Worm (Caenorhabditis elegans): ENCODE data around the gene K09C8.8.

The K09C8.8 gene

DNA sequence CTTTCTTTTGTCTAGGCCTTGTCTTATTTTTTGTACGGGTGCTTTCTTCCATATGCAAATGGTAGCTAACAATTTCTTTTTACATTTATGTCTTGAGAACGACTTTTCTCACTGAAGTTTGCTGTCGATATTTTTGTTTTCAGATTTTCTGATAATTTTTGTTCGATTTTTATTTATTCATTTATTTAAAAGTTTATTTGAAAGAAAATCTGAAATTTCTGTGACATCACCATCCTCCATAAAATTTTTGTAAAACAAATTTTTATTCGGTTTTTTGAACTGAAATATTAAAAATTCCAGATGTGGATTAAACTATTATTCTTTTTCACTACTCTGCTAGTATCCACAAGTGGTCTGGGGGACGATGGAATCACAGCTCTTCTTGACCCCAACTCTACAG, 16.9 kb upstream of the K09C8.8 start, which contains the start of gene pbo-4:
TSS of gene pbo-4 (plus strand) at position 301 of the 400 bp plus-strand sequence.
- TF ChIP-seq daf-8 (GFP tag; IDR thresholded peaks at IDR 0.05), result no peak
- TF ChIP-seq nhr-28 (tag; optimal IDR thresholded peaks at IDR 0.05), result no peak
- no peak for TF ChIP-seq F49E8.2 (tag; optimal IDR thresholded peaks at IDR 0.05; ENCODE audit: borderline replicate concordance)
- no peak for TF ChIP-seq F37D6.2 (tag; optimal IDR thresholded peaks at IDR 0.05)
- TF ChIP-seq duxl-1 (tag; optimal IDR thresholded peaks at IDR 0.05; ENCODE audit: poor library complexity), result no peak
- TF ChIP-seq tag-97 (GFP tag; IDR thresholded peaks at IDR 0.05), result no peak
- TF ChIP-seq zip-11 (GFP tag; IDR thresholded peaks at IDR 0.05), result no peak

ce11 chrX:10956972-10957678, 13.6 kb upstream of the K09C8.8 start:
- TF ChIP-seq T20F7.1 (GFP tag; optimal IDR thresholded peaks at IDR 0.05) (no peak), F49E8.2 (tag; optimal IDR thresholded peaks at IDR 0.05; ENCODE audit: borderline replicate concordance) (no peak), tra-1 (GFP tag; IDR thresholded peaks at IDR 0.05) (peak; percentile 38; the same call in 1 of the 2 replicates), lin-1 (GFP tag; IDR thresholded peaks at IDR 0.05) (0 out of 2 replicates have a peak, but pooled peaks have one; percentile 13), php-3 (GFP tag; IDR thresholded peaks at IDR 0.05) (0 out of 2 replicates have a peak, but pooled peaks have one; percentile 48), daf-16 (GFP tag; optimal IDR thresholded peaks at IDR 0.05) (no peak), daf-16 (tag; optimal IDR thresholded peaks at IDR 0.05) (peak; percentile 21), pqm-1 (tag; optimal IDR thresholded peaks at IDR 0.05) (peak; percentile 5), zag-1 (tag; optimal IDR thresholded peaks at IDR 0.05) (no peak), unc-62 (GFP tag; optimal IDR thresholded peaks at IDR 0.05 in 1 of 2) (peak in 1 of 2 experiments; percentile 92), unc-62 (tag; optimal IDR thresholded peaks at IDR 0.05) (no peak), lin-39 (tag; optimal IDR thresholded peaks at IDR 0.05) (no peak), dve-1 (tag; optimal IDR thresholded peaks at IDR 0.05; ENCODE audit: insufficient read depth) (peak; percentile 38), zfp-3 (GFP tag; conservative IDR thresholded peaks at IDR 0.05) (no peak), nhr-48 (tag; optimal IDR thresholded peaks at IDR 0.05) (peak; percentile 25), nhr-28 (tag; optimal IDR thresholded peaks at IDR 0.05) (peak; percentile 45), dmd-6 (GFP tag; IDR thresholded peaks at IDR 0.05) (peak; percentile 89), egl-43 (GFP tag; IDR thresholded peaks at IDR 0.05) (no peak), duxl-1 (tag; optimal IDR thresholded peaks at IDR 0.05; ENCODE audit: poor library complexity) (no peak), hlh-11 (tag; optimal IDR thresholded peaks at IDR 0.05) (peak; percentile 11)

- TF ChIP-seq zag-1 (tag; optimal IDR thresholded peaks at IDR 0.05) (no peak), jun-1 (tag; optimal IDR thresholded peaks at IDR 0.05) (no peak), nhr-48 (tag; optimal IDR thresholded peaks at IDR 0.05) (no peak), unc-39 (tag; optimal IDR thresholded peaks at IDR 0.05) (no peak), nhr-41 (GFP tag; IDR thresholded peaks at IDR 0.05) (no peak), zip-2 (tag; optimal IDR thresholded peaks at IDR 0.05) (no peak), D1046.2 (GFP tag; IDR thresholded peaks at IDR 0.05) (no peak), pha-4 (GFP tag; IDR thresholded peaks at IDR 0.05) (no peak), pha-4 (tag; optimal IDR thresholded peaks at IDR 0.05) (no peak), saeg-2 (GFP tag; IDR thresholded peaks at IDR 0.05) (no peak), daf-16 (GFP tag; optimal IDR thresholded peaks at IDR 0.05) (no peak), daf-16 (tag; optimal IDR thresholded peaks at IDR 0.05) (no peak), nhr-237 (tag; optimal IDR thresholded peaks at IDR 0.05) (no peak), unc-130 (GFP tag; optimal IDR thresholded peaks at IDR 0.05) (no peak), madf-5 (GFP tag; IDR thresholded peaks at IDR 0.05) (no peak), daf-8 (GFP tag; IDR thresholded peaks at IDR 0.05) (no peak), mxl-2 (GFP tag; conservative IDR thresholded peaks at IDR 0.05) (no peak), zip-11 (GFP tag; IDR thresholded peaks at IDR 0.05) (no peak), F10B5.3 (tag; optimal IDR thresholded peaks at IDR 0.05) (no peak), mdt-29 (GFP tag; IDR thresholded peaks at IDR 0.05) (no peak)
Observed at ce11 chrX:10958427-10958826, 12.3 kb upstream of the K09C8.8 start, which contains the start of gene nlp-19. TSS of gene nlp-19 (plus strand) at chrX:10958727.
